Worm (Caenorhabditis elegans) whole organism, L3 larva: ENCODE measurements around the gene eat-6.
"Not testable (repeated sequence)": the region's sequence is repeated elsewhere in the genome, so short reads cannot be mapped to it uniquely, and the experiment has no call there.

Source experiments
- R02D3.7 ChIP-seq: fragments of 150-350 bp; optimal IDR thresholded peaks from 2 replicates; lab custom pipeline; 2014; ENCODE audit warnings: missing biosample characterization, missing genetic modification characterization
- ZK546.5 ChIP-seq: sonication (generic microtip); optimal IDR thresholded peaks from 2 replicates; lab custom pipeline; 2017; ENCODE audit warnings: missing biosample characterization, missing genetic modification characterization
- aly-2 ChIP-seq: fragments of 150-350 bp; optimal IDR thresholded peaks from 2 replicates; lab custom pipeline; 2014; ENCODE audit warnings: missing biosample characterization, missing genetic modification characterization
- ama-1 ChIP-seq: fragments of 150-350 bp; optimal IDR thresholded peaks from 2 replicates; lab custom pipeline; 2018
- ceh-82 ChIP-seq: fragments of 150-350 bp; optimal IDR thresholded peaks from 2 replicates; lab custom pipeline; 2014; ENCODE audit warnings: missing biosample characterization, missing genetic modification characterization
- ceh-9 ChIP-seq: sonication (generic microtip); optimal IDR thresholded peaks from 2 replicates; lab custom pipeline; 2018; ENCODE audit warnings: missing biosample characterization, missing genetic modification characterization
- daf-12 ChIP-seq: fragments of 150-350 bp; optimal IDR thresholded peaks from 2 replicates; lab custom pipeline; 2014; ENCODE audit warnings: missing biosample characterization, missing genetic modification reagents, missing genetic modification characterization
- egl-27 ChIP-seq: sonication (generic microtip); optimal IDR thresholded peaks from 4 replicates; lab custom pipeline; 2017; ENCODE audit warnings: missing biosample characterization, missing genetic modification reagents, missing genetic modification characterization
- egl-5 ChIP-seq: fragments of 150-350 bp; optimal IDR thresholded peaks from 2 replicates; lab custom pipeline; 2017; ENCODE audit warnings: missing biosample characterization, missing genetic modification reagents, missing genetic modification characterization, inconsistent platforms
- elt-1 ChIP-seq: fragments of 150-350 bp; optimal IDR thresholded peaks from 2 replicates; lab custom pipeline; 2014; ENCODE audit warnings: missing biosample characterization, missing genetic modification characterization
- elt-2 ChIP-seq: sonication (generic microtip); optimal IDR thresholded peaks from 2 replicates; lab custom pipeline; 2016; ENCODE audit warnings: missing genetic modification reagents, mild to moderate bottlenecking, missing genetic modification characterization, missing compliant biosample characterization
- elt-3 ChIP-seq, 3 experiments: fragments of 150-350 bp in 1 of 3; sonication (generic microtip) in 2 of 3; optimal IDR thresholded peaks; 2 replicates in 2 of 3; 4 replicates in 1 of 3; lab custom pipeline; 2014 to 2017; ENCODE audit warnings: missing biosample characterization in 3 of 3, missing genetic modification characterization in 3 of 3
- eor-1 ChIP-seq, 2 experiments: fragments of 150-350 bp; optimal IDR thresholded peaks; 2 replicates each; lab custom pipeline; 2014 to 2018; ENCODE audit warnings: missing biosample characterization in 2 of 2, missing genetic modification characterization in 2 of 2
- fkh-10 ChIP-seq: sonication (generic microtip); optimal IDR thresholded peaks from 2 replicates; lab custom pipeline; 2017; ENCODE audit warnings: missing biosample characterization, missing genetic modification reagents, missing genetic modification characterization
- fkh-2 ChIP-seq: fragments of 150-350 bp; optimal IDR thresholded peaks from 2 replicates; lab custom pipeline; 2014; ENCODE audit warnings: missing biosample characterization, missing genetic modification reagents, missing genetic modification characterization
- hmg-11 ChIP-seq: sonication (generic microtip); optimal IDR thresholded peaks from 2 replicates; lab custom pipeline; 2016; ENCODE audit warnings: missing genetic modification characterization, missing compliant biosample characterization
- jun-1 ChIP-seq: fragments of 150-350 bp; optimal IDR thresholded peaks from 2 replicates; lab custom pipeline; 2014; ENCODE audit warnings: missing biosample characterization, missing genetic modification reagents, missing genetic modification characterization
- lin-15B ChIP-seq: fragments of 150-350 bp; optimal IDR thresholded peaks from 2 replicates; lab custom pipeline; 2014; ENCODE audit warnings: missing biosample characterization, missing genetic modification characterization
- lin-39 ChIP-seq: fragments of 150-350 bp; optimal IDR thresholded peaks from 2 replicates; lab custom pipeline; 2018; ENCODE audit warnings: missing biosample characterization, missing genetic modification reagents, missing genetic modification characterization
- lsy-12 ChIP-seq: sonication (generic microtip); optimal IDR thresholded peaks from 2 replicates; lab custom pipeline; 2016; ENCODE audit warnings: mild to moderate bottlenecking, missing genetic modification characterization, missing compliant biosample characterization
- mdl-1 ChIP-seq: fragments of 150-350 bp; optimal IDR thresholded peaks from 2 replicates; lab custom pipeline; 2014; ENCODE audit warnings: missing biosample characterization, missing genetic modification characterization
- nfya-1 ChIP-seq: sonication (generic microtip); optimal IDR thresholded peaks from 2 replicates; lab custom pipeline; 2017; ENCODE audit warnings: missing genetic modification characterization, mild to moderate bottlenecking, missing compliant biosample characterization, antibody characterized with exemption, moderate library complexity; ENCODE audit not compliant: insufficient read depth
- nhr-23 ChIP-seq: fragments of 150-350 bp; optimal IDR thresholded peaks from 2 replicates; lab custom pipeline; 2014; ENCODE audit warnings: missing biosample characterization, missing genetic modification reagents, missing genetic modification characterization
- nhr-25 ChIP-seq: sonication (generic microtip); optimal IDR thresholded peaks from 2 replicates; lab custom pipeline; 2017; ENCODE audit warnings: missing biosample characterization, missing genetic modification characterization
- nhr-28 ChIP-seq: fragments of 150-350 bp; optimal IDR thresholded peaks from 2 replicates; lab custom pipeline; 2014; ENCODE audit warnings: missing biosample characterization, missing genetic modification characterization
- nhr-43 ChIP-seq: sonication (generic microtip); optimal IDR thresholded peaks from 2 replicates; lab custom pipeline; 2016; ENCODE audit warnings: mild to moderate bottlenecking, missing genetic modification characterization, missing compliant biosample characterization; ENCODE audit not compliant: poor library complexity, severe bottlenecking
- nhr-67 ChIP-seq: fragments of 150-350 bp; optimal IDR thresholded peaks from 2 replicates; lab custom pipeline; 2014; ENCODE audit warnings: missing biosample characterization, missing genetic modification characterization
- nhr-76 ChIP-seq: fragments of 150-350 bp; sonication (generic microtip); optimal IDR thresholded peaks from 5 replicates; lab custom pipeline; 2014; ENCODE audit warnings: missing biosample characterization, missing genetic modification characterization
- nhr-77 ChIP-seq: fragments of 150-350 bp; optimal IDR thresholded peaks from 2 replicates; lab custom pipeline; 2014; ENCODE audit warnings: missing biosample characterization, missing genetic modification characterization
- pha-4 ChIP-seq: fragments of 150-350 bp; optimal IDR thresholded peaks from 2 replicates; lab custom pipeline; 2014; ENCODE audit warnings: missing biosample characterization, missing genetic modification reagents, missing genetic modification characterization
- pqm-1 ChIP-seq: fragments of 150-350 bp; optimal IDR thresholded peaks from 2 replicates; lab custom pipeline; 2017; ENCODE audit warnings: missing biosample characterization, missing genetic modification characterization, inconsistent platforms
- sea-2 ChIP-seq: fragments of 150-350 bp; sonication (generic microtip); optimal IDR thresholded peaks from 4 replicates; lab custom pipeline; 2014; ENCODE audit warnings: missing biosample characterization, missing genetic modification reagents, missing genetic modification characterization
- skn-1 ChIP-seq: fragments of 150-350 bp; optimal IDR thresholded peaks from 2 replicates; lab custom pipeline; 2014; ENCODE audit warnings: missing biosample characterization, missing genetic modification characterization
- snpc-4 ChIP-seq: fragments of 150-350 bp; optimal IDR thresholded peaks from 2 replicates; lab custom pipeline; 2014; ENCODE audit warnings: missing biosample characterization, missing genetic modification characterization
- tbx-2 ChIP-seq: sonication (generic microtip); optimal IDR thresholded peaks from 2 replicates; lab custom pipeline; 2016; ENCODE audit warnings: mild to moderate bottlenecking, missing genetic modification characterization, missing compliant biosample characterization
- unc-39 ChIP-seq: sonication (generic microtip); optimal IDR thresholded peaks from 4 replicates; lab custom pipeline; 2017; ENCODE audit warnings: missing biosample characterization, missing genetic modification characterization
- unc-62 ChIP-seq: fragments of 150-350 bp; sonication (generic microtip); optimal IDR thresholded peaks from 4 replicates; lab custom pipeline; 2014; ENCODE audit warnings: missing biosample characterization, missing genetic modification reagents, missing genetic modification characterization
- zag-1 ChIP-seq: fragments of 150-350 bp; optimal IDR thresholded peaks from 2 replicates; lab custom pipeline; 2014; ENCODE audit warnings: missing biosample characterization, missing genetic modification characterization
- ztf-11 ChIP-seq: fragments of 150-350 bp; optimal IDR thresholded peaks from 2 replicates; lab custom pipeline; 2014; ENCODE audit warnings: missing biosample characterization, missing genetic modification characterization
- ztf-4 ChIP-seq: fragments of 150-350 bp; optimal IDR thresholded peaks from 2 replicates; lab custom pipeline; 2014; ENCODE audit warnings: missing biosample characterization, missing genetic modification characterization

Gene eat-6

ce11 chrV:13134786-13135185, 5.0 kb upstream of the eat-6 start, which contains the start of gene clec-225:
Gene clec-225, minus strand, starts transcription at chrV:13134886.
- not testable (repeated sequence) for TF ChIP-seq nhr-76 (tag; lab: Kevin White, UChicago); hmg-11 (tag; lab: Kevin White, UChicago); fkh-2

ce11 chrV:13133380-13133779, 3.6 kb upstream of the eat-6 start, which contains the start of gene B0365.9:
Gene B0365.9, minus strand, starts transcription at chrV:13133565.
- TF ChIP-seq pha-4 (tag; lab: Kevin White, UChicago), result no peak
- TF ChIP-seq, all 47 proteins: peak for 0

- TF ChIP-seq mdl-1, result no peak
- TF ChIP-seq nhr-77, result no peak
- TF ChIP-seq unc-39 (tag; lab: Kevin White, UChicago), result no peak
- no peak for TF ChIP-seq hmg-11 (tag; lab: Kevin White, UChicago)
Measured at ce11 chrV:13131487-13131886, 1.7 kb upstream of the eat-6 start.

ce11 chrV:13130439-13130840, 645 bp upstream of the eat-6 start:
- TF ChIP-seq egl-5 (tag; lab: Kevin White, UChicago) (peak; percentile 7), ama-1 (lab: Kevin White, UChicago) (peak; percentile 69), fkh-10 (GFP tag; lab: Kevin White, UChicago) (peak; percentile 37), hmg-11 (tag; lab: Kevin White, UChicago) (peak; percentile 61), R02D3.7 (no peak), nhr-28 (tag; lab: Kevin White, UChicago) (no peak), nhr-43 (tag; lab: Kevin White, UChicago) (no peak), nfya-1 (tag; lab: Kevin White, UChicago) (peak; percentile 78), nhr-67 (no peak), lin-15B (tag; lab: Kevin White, UChicago) (peak; percentile 32), daf-12 (tag; lab: Kevin White, UChicago) (no peak), egl-27 (tag; lab: Kevin White, UChicago) (peak; percentile 60), pqm-1 (tag; lab: Kevin White, UChicago) (peak; percentile 85), elt-1 (tag; lab: Kevin White, UChicago) (no peak), ztf-11 (tag; lab: Kevin White, UChicago) (no peak), aly-2 (tag; lab: Kevin White, UChicago) (no peak), ztf-4 (tag; lab: Kevin White, UChicago) (no peak), ceh-82 (tag; lab: Kevin White, UChicago) (no peak), mdl-1 (no peak), jun-1 (tag; lab: Kevin White, UChicago) (peak; percentile 75), nhr-23 (tag; lab: Kevin White, UChicago) (no peak), sea-2 (no peak), skn-1 (tag; lab: Kevin White, UChicago) (peak; percentile 5), eor-1 (tag; optimal IDR thresholded peaks at IDR 0.05; lab: Kevin White, UChicago) (no peak), snpc-4 (tag; lab: Kevin White, UChicago) (peak; percentile 29), lsy-12 (tag; lab: Kevin White, UChicago) (peak; percentile 47), nhr-76 (tag; lab: Kevin White, UChicago) (no peak), elt-3 (tag; optimal IDR thresholded peaks at IDR 0.05; lab: Kevin White, UChicago) (no peak), tbx-2 (tag; lab: Kevin White, UChicago) (peak; percentile 24), zag-1 (tag; lab: Kevin White, UChicago) (no peak), fkh-2 (no peak), nhr-25 (tag; lab: Kevin White, UChicago) (no peak), pha-4 (tag; lab: Kevin White, UChicago) (peak; percentile 60), elt-2 (peak; percentile 95), unc-62 (GFP tag; lab: Kevin White, UChicago) (no peak), lin-39 (tag; lab: Kevin White, UChicago) (peak; percentile 94), ZK546.5 (no peak), nhr-77 (no peak), ceh-9 (tag; lab: Kevin White, UChicago) (no peak)
